Fruit fly (Drosophila melanogaster) whole organism, embryonic: ENCODE measurements around the gene Eig71Ec.

Experiments
- CG7357 ChIP-seq: fragments of 200-800 bp; sonication (Bioruptor generic); IDR thresholded peaks from 3 replicates; pipeline ENCODE4 v1.3.6; 2022; ENCODE audit warnings: missing biosample characterization, missing genetic modification characterization
- D ChIP-seq, 2 experiments: fragments of 200-800 bp in 1 of 2; fragments of >200 bp in 1 of 2; sonication (Bioruptor generic) in 1 of 2; optimal IDR thresholded peaks; 2 replicates in 1 of 2; 3 replicates in 1 of 2; lab custom pipeline; 2017; ENCODE audit warnings: mild to moderate bottlenecking in 1 of 2, missing biosample characterization in 1 of 2, missing genetic modification characterization in 1 of 2, missing genetic modification reagents in 1 of 2
- Doc2 ChIP-seq: fragments of 200-800 bp; sonication (Bioruptor generic); IDR thresholded peaks from 2 replicates; pipeline ENCODE4 v1.3.6; 2022; ENCODE audit warnings: missing biosample characterization, missing genetic modification characterization
- Drgx ChIP-seq: fragments of 200-800 bp; sonication (Bioruptor generic); IDR thresholded peaks from 2 replicates; pipeline ENCODE4 v1.3.6; 2022; ENCODE audit warnings: missing biosample characterization, missing genetic modification characterization
- Hr39 ChIP-seq: fragments of >200 bp; optimal IDR thresholded peaks from 2 replicates; lab custom pipeline; 2017
- crc ChIP-seq: fragments of 200-800 bp; sonication (Bioruptor generic); optimal IDR thresholded peaks from 2 replicates; lab custom pipeline; 2016; ENCODE audit warnings: missing biosample characterization, missing genetic modification characterization
- dimm ChIP-seq: fragments of 200-800 bp; sonication (Bioruptor generic); IDR thresholded peaks from 2 replicates; pipeline ENCODE4 v1.3.6; 2022; ENCODE audit warnings: missing biosample characterization, missing genetic modification characterization
- dmrt11E ChIP-seq: fragments of 200-800 bp; sonication (Bioruptor generic); optimal IDR thresholded peaks from 3 replicates; lab custom pipeline; 2018; ENCODE audit warnings: missing biosample characterization, mild to moderate bottlenecking, missing genetic modification characterization, moderate library complexity
- usp ChIP-seq: fragments of >200 bp; optimal IDR thresholded peaks from 2 replicates; lab custom pipeline; 2017; ENCODE audit warnings: missing biosample characterization, missing genetic modification characterization

dm6 chr3L:15659341-15659740 lies 7.3 kb upstream of the Eig71Ec start, which contains the start of the genes Eig71Eh and Eig71Ei:
- TF ChIP-seq Doc2 (GFP tag; lab: Robert Waterston, UW) = no peak
- no peak for TF ChIP-seq dimm (GFP tag; lab: Robert Waterston, UW)
- no peak for TF ChIP-seq dmrt11E
- no peak for TF ChIP-seq D (optimal IDR thresholded peaks at IDR 0.05; lab: Kevin White, UChicago)
- TF ChIP-seq D (GFP tag; optimal IDR thresholded peaks at IDR 0.05; lab: Kevin White, UChicago) = no peak
- no peak for TF ChIP-seq crc (GFP tag; lab: Kevin White, UChicago)
- TF ChIP-seq Hr39 (lab: Kevin White, UChicago) = no peak
- no peak for TF ChIP-seq usp (GFP tag; lab: Kevin White, UChicago)
- no peak for TF ChIP-seq Drgx
- TF ChIP-seq CG7357 = no peak
